Fruit fly (Drosophila melanogaster) whole organism, embryonic: ENCODE data around the gene ry.
A peak's percentile ranks its signal among the peaks of the same experiment; 100 is the strongest.

ENCODE experiments used
- ATbp ChIP-seq: fragments of 200-800 bp; sonication (Bioruptor generic); optimal IDR thresholded peaks from 2 replicates; lab custom pipeline; 2017; ENCODE audit warnings: missing biosample characterization, mild to moderate bottlenecking, missing genetic modification characterization, missing genetic modification reagents
- Ada2b ChIP-seq: fragments of 200-800 bp; sonication (Bioruptor generic); IDR thresholded peaks from 2 replicates; pipeline ENCODE4 v1.3.6; 2022; ENCODE audit warnings: missing biosample characterization, missing genetic modification characterization
- CG10321 ChIP-seq: fragments of 200-800 bp; sonication (Bioruptor generic); IDR thresholded peaks from 2 replicates; pipeline ENCODE4 v1.3.6; 2022; ENCODE audit warnings: missing biosample characterization, missing genetic modification characterization
- CG12104 ChIP-seq: fragments of 200-800 bp; sonication (Bioruptor generic); optimal IDR thresholded peaks from 3 replicates; lab custom pipeline; 2016; ENCODE audit warnings: missing biosample characterization, missing genetic modification characterization
- CG12219 ChIP-seq: fragments of 200-800 bp; sonication (Bioruptor generic); optimal IDR thresholded peaks from 3 replicates; lab custom pipeline; 2018; ENCODE audit warnings: missing biosample characterization, mild to moderate bottlenecking, missing genetic modification characterization
- CG14014 ChIP-seq: fragments of 200-800 bp; sonication (Bioruptor generic); IDR thresholded peaks from 2 replicates; pipeline ENCODE4 v1.3.6; 2022; ENCODE audit warnings: missing biosample characterization, missing genetic modification characterization
- CG14710 ChIP-seq: fragments of 200-800 bp; sonication (Bioruptor generic); optimal IDR thresholded peaks from 3 replicates; lab custom pipeline; 2019; ENCODE audit warnings: missing biosample characterization, mild to moderate bottlenecking, missing genetic modification characterization, moderate library complexity
- CG15514 ChIP-seq: fragments of 200-800 bp; sonication (Bioruptor generic); optimal IDR thresholded peaks from 3 replicates; lab custom pipeline; 2017; ENCODE audit warnings: missing biosample characterization, missing genetic modification characterization, mild to moderate bottlenecking, moderate library complexity, missing genetic modification reagents
- CG15696 ChIP-seq: fragments of 200-800 bp; sonication (Bioruptor generic); optimal IDR thresholded peaks from 2 replicates; lab custom pipeline; 2019; ENCODE audit warnings: missing biosample characterization, mild to moderate bottlenecking, missing genetic modification characterization, moderate library complexity
- CG1647 ChIP-seq: fragments of 200-800 bp; sonication (Bioruptor generic); optimal IDR thresholded peaks from 3 replicates; lab custom pipeline; 2016; ENCODE audit warnings: missing biosample characterization, missing genetic modification characterization
- CG17385 ChIP-seq: fragments of 200-800 bp; sonication (Bioruptor generic); optimal IDR thresholded peaks from 3 replicates; lab custom pipeline; 2018; ENCODE audit warnings: missing biosample characterization, mild to moderate bottlenecking, missing genetic modification characterization
- CG17912 ChIP-seq: fragments of 200-800 bp; sonication (Bioruptor generic); optimal IDR thresholded peaks from 2 replicates; lab custom pipeline; 2018; ENCODE audit warnings: missing biosample characterization, mild to moderate bottlenecking, missing genetic modification characterization
- CG18599 ChIP-seq: fragments of 200-800 bp; sonication (Bioruptor generic); optimal IDR thresholded peaks from 3 replicates; lab custom pipeline; 2017; ENCODE audit warnings: missing biosample characterization, missing genetic modification characterization, mild to moderate bottlenecking, moderate library complexity, missing genetic modification reagents
- CG3407 ChIP-seq: fragments of 200-800 bp; sonication (Bioruptor generic); optimal IDR thresholded peaks from 2 replicates; lab custom pipeline; 2018; ENCODE audit warnings: missing biosample characterization, mild to moderate bottlenecking, missing genetic modification characterization
- CG4424 ChIP-seq: fragments of 200-800 bp; sonication (Bioruptor generic); optimal IDR thresholded peaks from 3 replicates; lab custom pipeline; 2016; ENCODE audit warnings: missing biosample characterization, missing genetic modification characterization
- CG4707 ChIP-seq: fragments of 200-800 bp; sonication (Bioruptor generic); optimal IDR thresholded peaks from 2 replicates; lab custom pipeline; 2018; ENCODE audit warnings: missing biosample characterization, mild to moderate bottlenecking, missing genetic modification characterization, moderate library complexity
- CG7987 ChIP-seq: fragments of 200-800 bp; sonication (Bioruptor generic); optimal IDR thresholded peaks from 2 replicates; lab custom pipeline; 2018; ENCODE audit warnings: missing biosample characterization, mild to moderate bottlenecking, missing genetic modification characterization, moderate library complexity
- CG8944 ChIP-seq: fragments of 200-800 bp; sonication (Bioruptor generic); optimal IDR thresholded peaks from 3 replicates; lab custom pipeline; 2016; ENCODE audit warnings: missing biosample characterization, missing genetic modification characterization
- CG9727 ChIP-seq: fragments of 200-800 bp; sonication (Bioruptor generic); optimal IDR thresholded peaks from 3 replicates; lab custom pipeline; 2017; ENCODE audit warnings: missing biosample characterization, mild to moderate bottlenecking, missing genetic modification characterization
- Dbx ChIP-seq: fragments of 200-800 bp; sonication (Bioruptor generic); IDR thresholded peaks from 3 replicates; pipeline ENCODE4 v1.3.6; 2022; ENCODE audit warnings: missing biosample characterization, missing genetic modification characterization
- Dek ChIP-seq: fragments of 200-800 bp; sonication (Bioruptor generic); optimal IDR thresholded peaks from 3 replicates; lab custom pipeline; 2019; ENCODE audit warnings: missing biosample characterization, mild to moderate bottlenecking, missing genetic modification characterization, moderate library complexity
- HLH3B ChIP-seq: fragments of 200-800 bp; sonication (Bioruptor generic); IDR thresholded peaks from 2 replicates; pipeline ENCODE4 v1.3.6; 2022; ENCODE audit warnings: missing biosample characterization, missing genetic modification characterization
- Hmr ChIP-seq: fragments of 200-800 bp; sonication (Bioruptor generic); optimal IDR thresholded peaks from 3 replicates; lab custom pipeline; 2017; ENCODE audit warnings: mild to moderate bottlenecking, missing biosample characterization, missing genetic modification reagents, missing genetic modification characterization
- Hr78 ChIP-seq, 2 experiments: fragments of 200-800 bp in 1 of 2; fragments of >200 bp in 1 of 2; sonication (Bioruptor generic) in 1 of 2; optimal IDR thresholded peaks; 2 replicates each; lab custom pipeline; 2017 to 2019; ENCODE audit warnings: missing biosample characterization in 2 of 2, missing genetic modification characterization in 2 of 2, mild to moderate bottlenecking in 1 of 2, moderate library complexity in 1 of 2
- Lhr ChIP-seq: fragments of 200-800 bp; sonication (Bioruptor generic); optimal IDR thresholded peaks from 3 replicates; lab custom pipeline; 2017; ENCODE audit warnings: mild to moderate bottlenecking, missing biosample characterization, missing genetic modification reagents, missing genetic modification characterization
- MBD-R2 ChIP-seq: fragments of 200-800 bp; sonication (Bioruptor generic); IDR thresholded peaks from 2 replicates; pipeline ENCODE4 v1.3.6; 2022; ENCODE audit warnings: missing biosample characterization, missing genetic modification characterization
- Meics ChIP-seq: fragments of 200-800 bp; sonication (Bioruptor generic); optimal IDR thresholded peaks from 2 replicates; lab custom pipeline; 2017; ENCODE audit warnings: missing biosample characterization, mild to moderate bottlenecking, missing genetic modification characterization
- Oaz ChIP-seq: fragments of 200-800 bp; sonication (Bioruptor generic); IDR thresholded peaks from 2 replicates; pipeline ENCODE4 v1.3.6; 2022; ENCODE audit warnings: missing biosample characterization, missing genetic modification characterization
- Oli ChIP-seq: fragments of 200-800 bp; sonication (Bioruptor generic); optimal IDR thresholded peaks from 2 replicates; lab custom pipeline; 2018; ENCODE audit warnings: missing biosample characterization, mild to moderate bottlenecking, missing genetic modification characterization, moderate library complexity
- Pdp1 ChIP-seq, 2 experiments: fragments of 200-800 bp; sonication (Bioruptor generic); optimal IDR thresholded peaks; 3 replicates each; lab custom pipeline; 2016; ENCODE audit warnings: missing biosample characterization in 2 of 2, missing genetic modification characterization in 2 of 2, mild to moderate bottlenecking in 1 of 2, moderate library complexity in 1 of 2
- Rfx ChIP-seq: fragments of 200-800 bp; sonication (Bioruptor generic); IDR thresholded peaks from 2 replicates; pipeline ENCODE4 v1.3.6; 2022; ENCODE audit warnings: missing biosample characterization, missing genetic modification characterization
- Six4 ChIP-seq: fragments of 200-800 bp; sonication (Bioruptor generic); optimal IDR thresholded peaks from 2 replicates; lab custom pipeline; 2016; ENCODE audit warnings: missing biosample characterization, missing genetic modification characterization
- ara ChIP-seq: fragments of 200-800 bp; sonication (Bioruptor generic); IDR thresholded peaks from 2 replicates; pipeline ENCODE4 v1.3.6; 2022; ENCODE audit warnings: missing biosample characterization, missing genetic modification characterization
- bab2 ChIP-seq: fragments of 200-800 bp; sonication (Bioruptor generic); optimal IDR thresholded peaks from 2 replicates; lab custom pipeline; 2016; ENCODE audit warnings: missing biosample characterization, missing genetic modification characterization
- ems ChIP-seq: fragments of 200-800 bp; sonication (Bioruptor generic); optimal IDR thresholded peaks from 3 replicates; lab custom pipeline; 2016; ENCODE audit warnings: missing biosample characterization, missing genetic modification characterization
- fd96Cb ChIP-seq: fragments of 200-800 bp; sonication (Bioruptor generic); optimal IDR thresholded peaks from 2 replicates; lab custom pipeline; 2018; ENCODE audit warnings: missing biosample characterization, mild to moderate bottlenecking, missing genetic modification characterization, moderate library complexity
- gem ChIP-seq: fragments of 200-800 bp; sonication (Bioruptor generic); optimal IDR thresholded peaks from 2 replicates; lab custom pipeline; 2019; ENCODE audit warnings: missing biosample characterization, mild to moderate bottlenecking, missing genetic modification characterization, moderate library complexity
- lab ChIP-seq: fragments of 200-800 bp; sonication (Bioruptor generic); optimal IDR thresholded peaks from 3 replicates; lab custom pipeline; 2017; ENCODE audit warnings: missing biosample characterization, missing genetic modification characterization, mild to moderate bottlenecking, moderate library complexity, missing genetic modification reagents
- nom ChIP-seq: fragments of 200-800 bp; sonication (Bioruptor generic); optimal IDR thresholded peaks from 2 replicates; lab custom pipeline; 2017; ENCODE audit warnings: missing biosample characterization, missing genetic modification characterization, mild to moderate bottlenecking, moderate library complexity, missing genetic modification reagents
- onecut ChIP-seq: fragments of 200-800 bp; sonication (Bioruptor generic); IDR thresholded peaks from 2 replicates; pipeline ENCODE4 v1.3.6; 2022; ENCODE audit warnings: missing biosample characterization, missing genetic modification characterization
- salm ChIP-seq: fragments of 200-800 bp; sonication (Bioruptor generic); optimal IDR thresholded peaks from 2 replicates; lab custom pipeline; 2018; ENCODE audit warnings: missing biosample characterization, mild to moderate bottlenecking, missing genetic modification characterization
- scrt ChIP-seq: fragments of 200-800 bp; sonication (Bioruptor generic); optimal IDR thresholded peaks from 2 replicates; lab custom pipeline; 2018; ENCODE audit warnings: missing biosample characterization, mild to moderate bottlenecking, missing genetic modification characterization, moderate library complexity
- sens ChIP-seq: fragments of 200-800 bp; sonication (Bioruptor generic); peaks from one replicate; lab custom pipeline; 2016; ENCODE audit warnings: missing biosample characterization, missing genetic modification characterization
- seq ChIP-seq: fragments of 200-800 bp; sonication (Bioruptor generic); IDR thresholded peaks from 2 replicates; pipeline ENCODE4 v1.3.6; 2022; ENCODE audit warnings: missing biosample characterization, missing genetic modification characterization
- sim ChIP-seq: fragments of 200-800 bp; sonication (Bioruptor generic); IDR thresholded peaks from 2 replicates; pipeline ENCODE4 v1.3.6; 2022; ENCODE audit warnings: missing biosample characterization, missing genetic modification characterization
- slou ChIP-seq: fragments of 200-800 bp; sonication (Bioruptor generic); optimal IDR thresholded peaks from 3 replicates; lab custom pipeline; 2016; ENCODE audit warnings: missing biosample characterization, missing genetic modification characterization
- stc ChIP-seq: fragments of 200-800 bp; sonication (Bioruptor generic); IDR thresholded peaks from 2 replicates; pipeline ENCODE4 v1.3.6; 2022; ENCODE audit warnings: missing biosample characterization, missing genetic modification characterization
- trem ChIP-seq: fragments of 200-800 bp; optimal IDR thresholded peaks from 3 replicates; lab custom pipeline; 2019; ENCODE audit warnings: missing biosample characterization, mild to moderate bottlenecking, missing genetic modification characterization, moderate library complexity
- vvl ChIP-seq: fragments of 200-800 bp; sonication (Bioruptor generic); IDR thresholded peaks from 2 replicates; pipeline ENCODE4 v1.3.6; 2022; ENCODE audit warnings: missing biosample characterization, missing genetic modification characterization

ry gene

dm6 chr3R:13032975-13033445, 682 bp downstream of the ry start (continued):
- no peak for TF ChIP-seq trem (tag; lab: Kevin White, UChicago)
- peak; percentile 24 for TF ChIP-seq Rfx (GFP tag; lab: Robert Waterston, UW)
- peak; percentile 56 for TF ChIP-seq Hmr (GFP tag; lab: Kevin White, UChicago)
- peak; percentile 45 for TF ChIP-seq CG12104 (GFP tag; lab: Kevin White, UChicago)
- no peak for TF ChIP-seq nom (GFP tag; lab: Kevin White, UChicago)
- TF ChIP-seq salm (tag; lab: Kevin White, UChicago), result peak; percentile 26
- TF ChIP-seq onecut (GFP tag; lab: Robert Waterston, UW), result peak; percentile 36; the same call in 1 of the 2 replicates
- no peak for TF ChIP-seq Dbx (GFP tag; lab: Robert Waterston, UW)
- peak; percentile 18 for TF ChIP-seq CG12219 (GFP tag; lab: Kevin White, UChicago)
- no peak for TF ChIP-seq Oaz (GFP tag; lab: Robert Waterston, UW)
- no peak for TF ChIP-seq Pdp1 (GFP tag; optimal IDR thresholded peaks at IDR 0.05; lab: Kevin White, UChicago)
- no peak for TF ChIP-seq CG8944 (GFP tag; lab: Kevin White, UChicago)
- TF ChIP-seq CG1647, result peak; percentile 5
- TF ChIP-seq CG4707, result peak; percentile 51
- no peak; the same call in 1 of the 2 replicates for TF ChIP-seq CG14014 (GFP tag; lab: Robert Waterston, UW)
- peak; percentile 19 for TF ChIP-seq Dek (tag; lab: Kevin White, UChicago)
- TF ChIP-seq sens (GFP tag; lab: Kevin White, UChicago), result peak; percentile 86
- TF ChIP-seq ems (GFP tag; lab: Kevin White, UChicago), result no peak
- TF ChIP-seq scrt (GFP tag; lab: Kevin White, UChicago), result peak; percentile 42
- TF ChIP-seq slou (GFP tag; lab: Kevin White, UChicago), result no peak
- peak; percentile 9 for TF ChIP-seq CG17385 (GFP tag; lab: Kevin White, UChicago)
- TF ChIP-seq CG15514 (GFP tag; lab: Kevin White, UChicago), result peak; percentile 61
- peak; percentile 83 for TF ChIP-seq lab
- TF ChIP-seq Ada2b, result 0 out of 2 replicates have a peak, but pooled peaks have one; percentile 6
- TF ChIP-seq CG4424 (GFP tag; lab: Kevin White, UChicago), result no peak
- TF ChIP-seq fd96Cb, result no peak
- TF ChIP-seq gem (tag; lab: Kevin White, UChicago), result no peak
- peak; percentile 23; the same call in 1 of the 2 replicates for TF ChIP-seq MBD-R2 (GFP tag; lab: Robert Waterston, UW)
- peak; percentile 27 for TF ChIP-seq CG14710 (tag; lab: Kevin White, UChicago)
- peak; percentile 82 for TF ChIP-seq ATbp (GFP tag; lab: Kevin White, UChicago)
- peak; percentile 12 for TF ChIP-seq Lhr (GFP tag; lab: Kevin White, UChicago)
- peak; percentile 2 for TF ChIP-seq Six4 (GFP tag; lab: Kevin White, UChicago)
- peak; percentile 56 for TF ChIP-seq CG3407 (GFP tag; lab: Kevin White, UChicago)
- peak; percentile 45 for TF ChIP-seq CG9727 (GFP tag; lab: Kevin White, UChicago)
- peak; percentile 12; the same call in 1 of the 2 replicates for TF ChIP-seq HLH3B (GFP tag; lab: Robert Waterston, UW)
- peak; percentile 77 for TF ChIP-seq CG7987
- TF ChIP-seq CG10321, result 0 out of 2 replicates have a peak, but pooled peaks have one; percentile 29
- TF ChIP-seq CG15696 (tag; lab: Kevin White, UChicago), result peak; percentile 39
- no peak for TF ChIP-seq Oli (tag; lab: Kevin White, UChicago)
- peak; percentile 57; the same call in 1 of the 2 replicates for TF ChIP-seq ara (GFP tag; lab: Robert Waterston, UW)
- no peak for TF ChIP-seq seq (GFP tag; lab: Robert Waterston, UW)
- TF ChIP-seq Meics (GFP tag; lab: Kevin White, UChicago), result no peak
- peak in 1 of 2 experiments; percentile 51 for TF ChIP-seq Hr78 (GFP tag; optimal IDR thresholded peaks at IDR 0.05; lab: Kevin White, UChicago)
- peak; percentile 68 for TF ChIP-seq CG18599 (GFP tag; lab: Kevin White, UChicago)
- peak; percentile 37 for TF ChIP-seq bab2 (GFP tag; lab: Kevin White, UChicago)
- TF ChIP-seq sim (GFP tag; lab: Robert Waterston, UW), result peak; percentile 31; the same call in 1 of the 2 replicates
- TF ChIP-seq CG17912, result peak; percentile 31
- TF ChIP-seq stc (GFP tag; lab: Robert Waterston, UW), result 0 out of 2 replicates have a peak, but pooled peaks have one; percentile 13
- 0 out of 2 replicates have a peak, but pooled peaks have one; percentile 39 for TF ChIP-seq vvl (GFP tag; lab: Robert Waterston, UW)
